Worm (Caenorhabditis elegans) whole organism, early embryonic: ENCODE measurements around the gene C18A11.2.

Source experiments
- B0310.2 ChIP-seq: sonication (generic microtip); optimal IDR thresholded peaks from 2 replicates; lab custom pipeline; 2016; ENCODE audit warnings: mild to moderate bottlenecking, missing genetic modification characterization, missing compliant biosample characterization
- F13C5.2 ChIP-seq: sonication (generic microtip); optimal IDR thresholded peaks from 2 replicates; lab custom pipeline; 2017; ENCODE audit warnings: mild to moderate bottlenecking, missing genetic modification characterization, inconsistent platforms, missing compliant biosample characterization
- aly-1 ChIP-seq: sonication (generic microtip); optimal IDR thresholded peaks from 2 replicates; lab custom pipeline; 2016; ENCODE audit warnings: missing genetic modification characterization, missing compliant biosample characterization
- ama-1 ChIP-seq: fragments of 150-350 bp; optimal IDR thresholded peaks from 2 replicates; lab custom pipeline; 2014
- ceh-13 ChIP-seq: fragments of 200-800 bp; sonication (Bioruptor generic); optimal IDR thresholded peaks from 2 replicates; lab custom pipeline; 2018; ENCODE audit warnings: mild to moderate bottlenecking, missing genetic modification characterization, missing compliant biosample characterization
- ceh-36 ChIP-seq: sonication (generic microtip); optimal IDR thresholded peaks from 2 replicates; lab custom pipeline; 2016; ENCODE audit warnings: missing genetic modification characterization, inconsistent platforms, missing compliant biosample characterization
- ets-7 ChIP-seq: sonication (generic microtip); optimal IDR thresholded peaks from 2 replicates; lab custom pipeline; 2016; ENCODE audit warnings: missing genotype, missing genetic modification characterization, missing compliant biosample characterization
- flt-1 ChIP-seq: fragments of 200-800 bp; sonication (Bioruptor generic); IDR thresholded peaks from 2 replicates; pipeline ENCODE4 v1.3.6; 2022; ENCODE audit warnings: missing genetic modification characterization, missing compliant biosample characterization
- hmbx-1 ChIP-seq: sonication (generic microtip); optimal IDR thresholded peaks from 2 replicates; lab custom pipeline; 2016; ENCODE audit warnings: mild to moderate bottlenecking, missing genetic modification characterization, missing compliant biosample characterization
- hmg-4 ChIP-seq: fragments of 200-800 bp; sonication (Bioruptor generic); optimal IDR thresholded peaks from 2 replicates; lab custom pipeline; 2018; ENCODE audit warnings: mild to moderate bottlenecking, missing genetic modification characterization, missing compliant biosample characterization
- hnd-1 ChIP-seq: sonication (generic microtip); optimal IDR thresholded peaks from 2 replicates; lab custom pipeline; 2016; ENCODE audit warnings: missing genetic modification characterization, missing compliant biosample characterization
- pes-1 ChIP-seq: fragments of 200-800 bp; sonication (Bioruptor generic); IDR thresholded peaks from 2 replicates; pipeline ENCODE4 v1.3.6; 2022; ENCODE audit warnings: missing genetic modification reagents, missing genetic modification characterization, missing compliant biosample characterization
- scrt-1 ChIP-seq: fragments of 200-800 bp; sonication (Bioruptor generic); IDR thresholded peaks from 2 replicates; pipeline ENCODE4 v1.3.6; 2022; ENCODE audit warnings: missing genetic modification characterization, missing compliant biosample characterization
- sea-1 ChIP-seq: fragments of 200-800 bp; sonication (Bioruptor generic); conservative IDR thresholded peaks from 2 replicates; pipeline ENCODE4 v1.3.6; 2022; ENCODE audit warnings: missing genetic modification characterization, missing compliant biosample characterization
- tbx-11 ChIP-seq: fragments of 200-800 bp; sonication (Bioruptor generic); IDR thresholded peaks from 2 replicates; pipeline ENCODE4 v1.3.6; 2022; ENCODE audit warnings: missing genetic modification characterization, missing compliant biosample characterization
- tbx-37 ChIP-seq: fragments of 200-800 bp; sonication (Bioruptor generic); conservative IDR thresholded peaks from 2 replicates; pipeline ENCODE4 v1.3.6; 2022; ENCODE audit warnings: missing genetic modification reagents, missing genetic modification characterization, missing compliant biosample characterization
- tra-4 ChIP-seq: sonication (generic microtip); optimal IDR thresholded peaks from 2 replicates; lab custom pipeline; 2017; ENCODE audit warnings: missing genetic modification characterization, missing compliant biosample characterization

Gene C18A11.2

DNA sequence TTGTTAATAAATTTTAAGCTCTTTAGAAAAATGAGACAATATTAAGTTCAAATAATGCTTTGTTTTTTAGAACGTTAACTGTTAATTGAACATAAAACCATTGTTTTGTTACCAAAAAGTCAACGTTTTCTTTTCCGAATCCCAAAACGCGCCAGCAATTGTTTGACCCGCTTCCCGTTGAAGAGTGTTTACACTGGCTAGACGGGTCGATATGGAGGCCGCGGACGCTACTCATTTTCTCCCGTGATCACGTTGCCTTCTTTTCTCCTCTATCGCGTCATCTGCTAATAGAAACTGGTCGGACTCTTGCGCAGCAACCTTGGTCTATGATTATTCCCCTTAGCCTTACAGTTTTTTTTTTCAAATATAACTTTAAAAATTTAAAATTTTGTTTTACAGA is 38.3 kb upstream of the C18A11.2 start, which contains the start of gene C34D10.1:
C34D10.1 (plus strand) TSS at position 400 of the 400 bp plus-strand sequence.
- TF ChIP-seq tbx-37: no peak
- TF ChIP-seq hnd-1 (tag; lab: Kevin White, UChicago): no peak
- TF ChIP-seq F13C5.2 (tag; lab: Kevin White, UChicago): peak; percentile 61
- no peak for TF ChIP-seq hmbx-1 (tag; lab: Kevin White, UChicago)
- TF ChIP-seq tbx-11 (GFP tag; lab: Robert Waterston, UW): no peak
- no peak for TF ChIP-seq tra-4 (tag; lab: Kevin White, UChicago)
- no peak for TF ChIP-seq pes-1 (GFP tag; lab: Robert Waterston, UW)
- TF ChIP-seq ceh-13 (GFP tag; lab: Kevin White, UChicago): no peak
- TF ChIP-seq hmg-4 (GFP tag; lab: Kevin White, UChicago): peak; percentile 28
- no peak for TF ChIP-seq scrt-1
- no peak for TF ChIP-seq B0310.2 (tag; lab: Kevin White, UChicago)

DNA sequence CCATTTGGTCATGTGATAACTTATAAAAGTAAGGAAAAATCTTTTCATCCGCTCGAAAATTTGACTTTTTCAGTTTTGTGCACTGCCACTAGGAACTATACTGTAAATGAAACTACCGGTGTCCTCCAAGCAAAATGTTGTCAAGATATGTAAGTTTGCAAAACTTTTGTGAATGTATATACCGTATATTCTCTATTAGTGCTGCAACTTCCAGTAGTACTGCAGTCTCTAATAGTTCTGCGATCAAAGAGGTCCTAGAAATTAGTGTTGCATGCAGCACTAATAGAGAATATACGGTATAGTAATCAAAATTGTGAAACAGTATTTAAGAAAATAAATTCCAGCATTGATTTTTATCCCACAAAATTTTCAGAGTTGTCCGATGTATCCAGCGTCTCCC is 37.3 kb upstream of the C18A11.2 start:
- no peak for TF ChIP-seq B0310.2 (tag; lab: Kevin White, UChicago)
- TF ChIP-seq hmg-4 (GFP tag; lab: Kevin White, UChicago): no peak
- no peak for TF ChIP-seq pes-1 (GFP tag; lab: Robert Waterston, UW)
- no peak for TF ChIP-seq hnd-1 (tag; lab: Kevin White, UChicago)
- TF ChIP-seq tra-4 (tag; lab: Kevin White, UChicago): no peak
- no peak for TF ChIP-seq ceh-13 (GFP tag; lab: Kevin White, UChicago)
- no peak for TF ChIP-seq tbx-11 (GFP tag; lab: Robert Waterston, UW)
- TF ChIP-seq tbx-37: no peak
- TF ChIP-seq scrt-1: no peak
- TF ChIP-seq hmbx-1 (tag; lab: Kevin White, UChicago): no peak
- no peak for TF ChIP-seq sea-1 (GFP tag; lab: Robert Waterston, UW)
- no peak for TF ChIP-seq ceh-36 (tag; lab: Kevin White, UChicago)
- TF ChIP-seq flt-1 (GFP tag; lab: Robert Waterston, UW): no peak
- TF ChIP-seq ets-7 (tag; lab: Kevin White, UChicago): no peak
- no peak for TF ChIP-seq aly-1 (tag; lab: Kevin White, UChicago)

DNA sequence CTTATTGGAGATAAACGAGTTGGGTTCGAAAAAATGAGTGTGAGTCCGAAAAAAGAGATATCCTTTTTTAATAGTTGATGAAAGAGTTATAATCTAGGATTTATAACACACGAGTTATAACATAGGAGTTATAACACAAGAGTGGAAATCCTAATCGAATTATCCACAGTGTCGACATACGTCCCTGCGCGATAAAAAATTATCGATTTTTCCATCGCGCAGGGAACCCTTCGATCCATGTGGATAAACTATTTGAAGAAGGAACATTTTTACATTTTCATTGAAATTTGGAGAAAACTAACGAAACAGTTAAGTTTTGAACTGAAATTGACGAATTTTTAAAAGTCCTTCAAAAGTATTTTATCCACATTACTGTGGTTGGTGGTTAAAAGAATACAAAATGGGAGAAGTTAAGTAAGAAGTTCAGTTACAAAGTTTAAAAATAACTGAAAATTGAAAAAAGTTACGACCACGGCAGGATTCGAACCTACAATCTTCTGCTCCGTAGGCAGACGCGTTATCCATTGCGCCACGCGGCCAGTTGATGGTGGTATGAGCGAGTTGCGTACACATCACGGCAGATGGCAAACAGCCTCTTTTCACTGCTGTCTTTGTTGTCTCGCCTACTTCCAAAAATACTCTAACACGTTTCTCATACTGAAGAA is 31.0 kb upstream of the C18A11.2 start:
- TF ChIP-seq scrt-1 (peak; percentile 54; the same call in 1 of the 2 replicates), flt-1 (GFP tag; lab: Robert Waterston, UW) (peak; percentile 79), pes-1 (GFP tag; lab: Robert Waterston, UW) (peak; percentile 82), ets-7 (tag; lab: Kevin White, UChicago) (no peak), ama-1 (lab: Kevin White, UChicago) (no peak), hnd-1 (tag; lab: Kevin White, UChicago) (peak; percentile 22), tbx-37 (no peak), B0310.2 (tag; lab: Kevin White, UChicago) (peak; percentile 40), tbx-11 (GFP tag; lab: Robert Waterston, UW) (peak; percentile 67), aly-1 (tag; lab: Kevin White, UChicago) (peak; percentile 84), hmg-4 (GFP tag; lab: Kevin White, UChicago) (peak; percentile 78), hmbx-1 (tag; lab: Kevin White, UChicago) (no peak), ceh-13 (GFP tag; lab: Kevin White, UChicago) (peak; percentile 48), tra-4 (tag; lab: Kevin White, UChicago) (no peak), F13C5.2 (tag; lab: Kevin White, UChicago) (peak; percentile 81), ceh-36 (tag; lab: Kevin White, UChicago) (peak; percentile 52), sea-1 (GFP tag; lab: Robert Waterston, UW) (peak; percentile 73)

DNA sequence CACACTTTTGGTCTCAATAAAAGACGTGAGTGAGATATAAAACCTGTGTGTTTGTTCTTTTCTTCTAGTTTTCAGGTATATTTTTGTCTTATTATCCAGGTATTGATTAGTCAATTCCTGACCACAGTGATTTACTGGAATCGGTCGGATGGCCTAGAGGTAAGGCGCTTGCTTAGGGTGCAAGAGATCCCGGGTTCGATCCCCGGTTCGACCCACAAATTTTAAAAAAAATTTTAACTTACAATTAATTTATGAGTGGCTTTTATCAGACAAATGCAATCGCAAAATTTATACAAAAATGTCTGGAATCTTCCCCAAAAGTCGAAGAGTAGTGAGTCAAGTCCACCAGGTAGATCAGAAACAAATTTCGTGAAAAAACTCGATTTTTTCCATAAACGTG is 30.0 kb upstream of the C18A11.2 start:
- TF ChIP-seq ceh-36 (tag; lab: Kevin White, UChicago) (no peak), flt-1 (GFP tag; lab: Robert Waterston, UW) (no peak), sea-1 (GFP tag; lab: Robert Waterston, UW) (no peak), hmg-4 (GFP tag; lab: Kevin White, UChicago) (no peak), ceh-13 (GFP tag; lab: Kevin White, UChicago) (no peak), scrt-1 (no peak), hmbx-1 (tag; lab: Kevin White, UChicago) (no peak), pes-1 (GFP tag; lab: Robert Waterston, UW) (no peak), F13C5.2 (tag; lab: Kevin White, UChicago) (no peak), tra-4 (tag; lab: Kevin White, UChicago) (no peak), aly-1 (tag; lab: Kevin White, UChicago) (no peak), ets-7 (tag; lab: Kevin White, UChicago) (no peak), B0310.2 (tag; lab: Kevin White, UChicago) (no peak), tbx-11 (GFP tag; lab: Robert Waterston, UW) (no peak), tbx-37 (no peak), hnd-1 (tag; lab: Kevin White, UChicago) (no peak), ama-1 (lab: Kevin White, UChicago) (no peak)

DNA sequence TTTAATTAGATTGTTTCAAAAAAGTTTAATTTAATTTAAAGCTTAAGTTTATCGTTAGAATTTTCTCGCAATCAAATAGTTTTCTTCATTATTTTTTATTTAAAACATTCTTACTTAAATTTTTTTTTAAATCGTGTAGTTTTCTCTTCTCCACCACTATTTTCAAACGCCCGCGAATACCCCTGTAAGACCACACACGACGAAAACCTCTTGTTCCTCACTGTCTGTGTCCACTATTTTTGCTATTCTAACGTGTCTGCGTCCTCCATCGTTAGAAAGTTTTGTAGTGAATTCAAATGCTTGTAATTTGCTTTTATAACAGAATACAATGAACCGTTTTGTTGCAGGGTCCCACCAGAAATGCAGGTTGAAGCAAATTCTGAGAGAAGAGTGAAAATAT is 26.4 kb upstream of the C18A11.2 start, which contains the start of gene xol-1:
xol-1 (plus strand) TSS at position 347 of the 400 bp plus-strand sequence.
- TF ChIP-seq scrt-1 (no peak), ceh-36 (tag; lab: Kevin White, UChicago) (no peak), hmg-4 (GFP tag; lab: Kevin White, UChicago) (no peak), tbx-11 (GFP tag; lab: Robert Waterston, UW) (no peak), ama-1 (lab: Kevin White, UChicago) (no peak), F13C5.2 (tag; lab: Kevin White, UChicago) (no peak), pes-1 (GFP tag; lab: Robert Waterston, UW) (no peak), tra-4 (tag; lab: Kevin White, UChicago) (no peak), hmbx-1 (tag; lab: Kevin White, UChicago) (no peak), tbx-37 (no peak), hnd-1 (tag; lab: Kevin White, UChicago) (no peak), sea-1 (GFP tag; lab: Robert Waterston, UW) (no peak), B0310.2 (tag; lab: Kevin White, UChicago) (no peak), ets-7 (tag; lab: Kevin White, UChicago) (no peak), aly-1 (tag; lab: Kevin White, UChicago) (no peak), ceh-13 (GFP tag; lab: Kevin White, UChicago) (no peak), flt-1 (GFP tag; lab: Robert Waterston, UW) (no peak)
